Fruit fly (Drosophila melanogaster) whole organism, prepupa: ENCODE results near the gene E5.

ENCODE experiments used
- CG15336 ChIP-seq: fragments of 200-800 bp; sonication (Bioruptor generic); IDR thresholded peaks from 2 replicates; pipeline ENCODE4 v1.3.6; 2022; ENCODE audit warnings: missing biosample characterization, missing genetic modification characterization
- OdsH ChIP-seq: fragments of 200-800 bp; sonication (Bioruptor generic); optimal IDR thresholded peaks from 3 replicates; lab custom pipeline; 2016; ENCODE audit warnings: missing biosample characterization, missing genetic modification characterization
- Sox102F ChIP-seq: fragments of 200-800 bp; sonication (Bioruptor generic); optimal IDR thresholded peaks from 2 replicates; lab custom pipeline; 2016; ENCODE audit warnings: missing biosample characterization, mild to moderate bottlenecking, missing genetic modification characterization

dm6 chr3R:13914760-13915417 is 40.2 kb upstream of the E5 start:
- peak; percentile 36 for TF ChIP-seq OdsH (GFP tag; lab: Kevin White, UChicago)
- 0 out of 2 replicates have a peak, but pooled peaks have one; percentile 15 for TF ChIP-seq CG15336 (GFP tag; lab: Robert Waterston, UW)
- TF ChIP-seq Sox102F, result peak; percentile 50
